Worm (Caenorhabditis elegans) whole organism, L4 larva: ENCODE results near the gene F46B6.5.

Experiments used
- ama-1 ChIP-seq: fragments of 150-350 bp; optimal IDR thresholded peaks from 2 replicates; lab custom pipeline; 2014; ENCODE audit warnings: inconsistent platforms, mixed read lengths
- lsy-2 ChIP-seq, 2 experiments: fragments of 150-350 bp in 1 of 2; sonication (generic microtip) in 1 of 2; optimal IDR thresholded peaks; 2 replicates each; lab custom pipeline; 2014 to 2017; ENCODE audit warnings: missing biosample characterization in 2 of 2, missing genetic modification characterization in 2 of 2
- madf-9 ChIP-seq: fragments of 200-800 bp; sonication (Bioruptor generic); conservative IDR thresholded peaks from 2 replicates; pipeline ENCODE4 v1.3.6; 2022; ENCODE audit warnings: missing genetic modification reagents, missing genetic modification characterization, missing compliant biosample characterization
- mdl-1 ChIP-seq, 2 experiments: fragments of 150-350 bp in 1 of 2; sonication (generic microtip) in 1 of 2; optimal IDR thresholded peaks; 2 replicates each; lab custom pipeline; 2014 to 2017; ENCODE audit warnings: missing biosample characterization in 2 of 2, missing genetic modification characterization in 2 of 2
- nhr-41 ChIP-seq: fragments of 200-800 bp; sonication (Bioruptor generic); IDR thresholded peaks from 2 replicates; pipeline ENCODE4 v1.3.6; 2022; ENCODE audit warnings: missing genetic modification reagents, missing genetic modification characterization, missing compliant biosample characterization
- nhr-42 ChIP-seq: fragments of 200-800 bp; sonication (Bioruptor generic); IDR thresholded peaks from 2 replicates; pipeline ENCODE4 v1.3.6; 2022; ENCODE audit warnings: missing genetic modification characterization, missing compliant biosample characterization
- sdz-12 ChIP-seq: fragments of 200-800 bp; sonication (Bioruptor generic); optimal IDR thresholded peaks from 2 replicates; lab custom pipeline; 2018; ENCODE audit warnings: mild to moderate bottlenecking, missing genetic modification characterization, missing compliant biosample characterization
- skn-1 ChIP-seq: fragments of 150-350 bp; optimal IDR thresholded peaks from 2 replicates; lab custom pipeline; 2014; ENCODE audit warnings: missing biosample characterization, missing genetic modification characterization
- unc-62 ChIP-seq, 3 experiments: fragments of 150-350 bp in 1 of 3; sonication (generic microtip); optimal IDR thresholded peaks in 2 of 3; peaks in 1 of 3; 1 replicate in 1 of 3; 2 replicates in 2 of 3; lab custom pipeline; 2014 to 2017; ENCODE audit warnings: missing biosample characterization in 3 of 3, missing genetic modification characterization in 3 of 3, missing genetic modification reagents in 3 of 3, missing genotype in 1 of 3

DNA sequence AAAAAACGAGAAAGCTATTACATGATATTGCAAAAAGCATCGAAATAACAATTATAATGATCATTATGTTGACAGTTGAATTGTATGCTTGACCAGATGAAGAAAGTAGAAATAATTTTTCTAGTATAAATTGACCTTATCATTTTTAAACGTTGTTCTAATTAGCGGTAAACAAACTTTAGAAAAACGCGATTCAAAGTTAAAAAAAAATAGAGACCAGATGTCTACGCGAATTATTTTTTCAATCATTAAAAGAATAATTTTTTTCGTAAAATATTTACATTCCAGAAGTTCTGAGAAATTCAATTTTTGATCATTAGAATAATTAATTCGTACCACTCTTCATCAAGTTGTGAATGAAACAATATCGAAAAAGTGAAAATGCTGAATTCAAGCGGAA lies 19.1 kb upstream of the F46B6.5 start, which contains the start of gene F46B6.10:
- TF ChIP-seq nhr-42 (GFP tag; lab: Robert Waterston, UW) (no peak), skn-1 (tag; lab: Kevin White, UChicago) (no peak), lsy-2 (tag; optimal IDR thresholded peaks at IDR 0.05; lab: Kevin White, UChicago) (no peak), nhr-41 (GFP tag; lab: Robert Waterston, UW) (no peak), ama-1 (lab: Kevin White, UChicago) (no peak), unc-62 (GFP tag; optimal IDR thresholded peaks at IDR 0.05 in 1 of 2; lab: Kevin White, UChicago) (no peak), unc-62 (tag; optimal IDR thresholded peaks at IDR 0.05; lab: Kevin White, UChicago) (no peak), mdl-1 (tag; optimal IDR thresholded peaks at IDR 0.05; lab: Kevin White, UChicago) (no peak), madf-9 (GFP tag; lab: Robert Waterston, UW) (no peak), sdz-12 (GFP tag; lab: Kevin White, UChicago) (no peak)
